Worm (Caenorhabditis elegans) whole organism, L1 larva: ENCODE results near the gene K05F6.8.
"Not testable (repeated sequence)": the region's sequence is repeated elsewhere in the genome, so short reads cannot be mapped to it uniquely, and the experiment has no call there.

ENCODE experiments used
- C16A3.4 ChIP-seq: fragments of 150-350 bp; optimal IDR thresholded peaks from 2 replicates; lab custom pipeline; 2014; ENCODE audit warnings: missing biosample characterization, missing genetic modification characterization
- aha-1 ChIP-seq: fragments of 150-350 bp; optimal IDR thresholded peaks from 2 replicates; lab custom pipeline; 2014; ENCODE audit warnings: missing biosample characterization, missing genetic modification characterization
- aly-2 ChIP-seq: fragments of 150-350 bp; optimal IDR thresholded peaks from 2 replicates; lab custom pipeline; 2014; ENCODE audit warnings: missing biosample characterization, missing genetic modification characterization
- ceh-8 ChIP-seq: fragments of 200-800 bp; sonication (Bioruptor generic); optimal IDR thresholded peaks from 2 replicates; lab custom pipeline; 2018; ENCODE audit warnings: mild to moderate bottlenecking, missing genetic modification characterization, moderate library complexity, missing compliant biosample characterization
- ceh-88 ChIP-seq: fragments of 200-800 bp; sonication (Bioruptor generic); IDR thresholded peaks from 2 replicates; pipeline ENCODE4 v1.3.6; 2022; ENCODE audit warnings: missing genetic modification characterization, missing compliant biosample characterization
- dpl-1 ChIP-seq, 3 experiments: fragments of 150-350 bp in 2 of 3; sonication (generic microtip) in 1 of 3; optimal IDR thresholded peaks; 2 replicates each; lab custom pipeline; 2014 to 2017; ENCODE audit warnings: missing biosample characterization in 3 of 3, missing genetic modification characterization in 3 of 3, missing genetic modification reagents in 3 of 3
- efl-1 ChIP-seq, 4 experiments: fragments of 150-350 bp; optimal IDR thresholded peaks in 3 of 4; peaks in 1 of 4; 1 replicate in 1 of 4; 2 replicates in 3 of 4; lab custom pipeline; 2014; ENCODE audit warnings: missing biosample characterization in 2 of 4, missing genetic modification characterization in 2 of 4, missing genetic modification reagents in 2 of 4
- efl-3 ChIP-seq: fragments of 200-800 bp; sonication (Bioruptor generic); optimal IDR thresholded peaks from 2 replicates; lab custom pipeline; 2018; ENCODE audit warnings: mild to moderate bottlenecking, missing genetic modification characterization, missing compliant biosample characterization
- egl-13 ChIP-seq: sonication (generic microtip); optimal IDR thresholded peaks from 2 replicates; lab custom pipeline; 2016; ENCODE audit warnings: missing genotype, missing genetic modification reagents, missing genetic modification characterization, missing compliant biosample characterization
- elt-2 ChIP-seq: sonication (generic microtip); optimal IDR thresholded peaks from 2 replicates; lab custom pipeline; 2016; ENCODE audit warnings: missing genetic modification characterization, mild to moderate bottlenecking, inconsistent platforms, missing compliant biosample characterization, missing genetic modification reagents
- elt-3 ChIP-seq, 6 experiments: fragments of 150-350 bp in 1 of 6; sonication (generic microtip); optimal IDR thresholded peaks; 2 replicates each; lab custom pipeline; 2017 to 2018; ENCODE audit warnings: missing biosample characterization in 6 of 6, missing genetic modification characterization in 6 of 6, inconsistent platforms in 1 of 6
- fkh-4 ChIP-seq: sonication (generic microtip); optimal IDR thresholded peaks from 2 replicates; lab custom pipeline; 2016; ENCODE audit warnings: missing compliant biosample characterization, missing genetic modification characterization, borderline replicate concordance
- hlh-4 ChIP-seq: sonication (generic microtip); optimal IDR thresholded peaks from 2 replicates; lab custom pipeline; 2016; ENCODE audit warnings: mild to moderate bottlenecking, missing genetic modification characterization, missing compliant biosample characterization
- hpl-2 ChIP-seq: fragments of 150-350 bp; optimal IDR thresholded peaks from 2 replicates; lab custom pipeline; 2014; ENCODE audit warnings: missing biosample characterization, missing genetic modification reagents, missing genetic modification characterization
- isw-1 ChIP-seq: fragments of 200-800 bp; sonication (Bioruptor generic); IDR thresholded peaks from 2 replicates; pipeline ENCODE4 v1.3.6; 2022; ENCODE audit warnings: missing genetic modification characterization, missing compliant biosample characterization
- lin-15B ChIP-seq: fragments of 150-350 bp; sonication (generic microtip); optimal IDR thresholded peaks from 3 replicates; lab custom pipeline; 2014; ENCODE audit warnings: missing biosample characterization, missing genetic modification characterization
- lsy-2 ChIP-seq, 2 experiments: fragments of 150-350 bp; optimal IDR thresholded peaks; 2 replicates each; lab custom pipeline; 2014; ENCODE audit warnings: missing biosample characterization in 2 of 2, missing genetic modification characterization in 2 of 2
- nhr-19 ChIP-seq: fragments of 200-800 bp; sonication (Bioruptor generic); conservative IDR thresholded peaks from 2 replicates; pipeline ENCODE4 v1.3.6; 2022; ENCODE audit warnings: missing genetic modification characterization, missing compliant biosample characterization
- nhr-20 ChIP-seq: sonication (generic microtip); optimal IDR thresholded peaks from 2 replicates; lab custom pipeline; 2016; ENCODE audit warnings: mild to moderate bottlenecking, missing genetic modification characterization, missing compliant biosample characterization
- nhr-47 ChIP-seq: sonication (generic microtip); optimal IDR thresholded peaks from 2 replicates; lab custom pipeline; 2016; ENCODE audit warnings: mild to moderate bottlenecking, missing genetic modification characterization, moderate library complexity, missing compliant biosample characterization
- nhr-71 ChIP-seq: sonication (generic microtip); optimal IDR thresholded peaks from 2 replicates; lab custom pipeline; 2016; ENCODE audit warnings: mild to moderate bottlenecking, missing genetic modification characterization, moderate library complexity, missing compliant biosample characterization
- rnt-1 ChIP-seq: sonication (generic microtip); optimal IDR thresholded peaks from 2 replicates; lab custom pipeline; 2016; ENCODE audit warnings: mild to moderate bottlenecking, missing genetic modification characterization, moderate library complexity, missing compliant biosample characterization
- skn-1 ChIP-seq: fragments of 150-350 bp; optimal IDR thresholded peaks from 2 replicates; lab custom pipeline; 2014; ENCODE audit warnings: missing biosample characterization, missing genetic modification characterization
- snpc-4 ChIP-seq: fragments of 150-350 bp; optimal IDR thresholded peaks from 2 replicates; lab custom pipeline; 2014; ENCODE audit warnings: missing biosample characterization, missing genetic modification characterization
- snu-23 ChIP-seq: sonication (generic microtip); optimal IDR thresholded peaks from 2 replicates; lab custom pipeline; 2016; ENCODE audit warnings: missing genetic modification characterization, missing compliant biosample characterization
- sup-37 ChIP-seq: fragments of 200-800 bp; sonication (Bioruptor generic); optimal IDR thresholded peaks from 2 replicates; lab custom pipeline; 2018; ENCODE audit warnings: mild to moderate bottlenecking, missing genetic modification characterization, missing compliant biosample characterization
- tlp-1 ChIP-seq: fragments of 150-350 bp; optimal IDR thresholded peaks from 2 replicates; lab custom pipeline; 2014; ENCODE audit warnings: missing biosample characterization, missing genetic modification characterization
- unc-62 ChIP-seq: fragments of 150-350 bp; optimal IDR thresholded peaks from 2 replicates; lab custom pipeline; 2014; ENCODE audit warnings: missing biosample characterization, missing genetic modification reagents, missing genetic modification characterization
- unc-86 ChIP-seq: sonication (generic microtip); optimal IDR thresholded peaks from 2 replicates; lab custom pipeline; 2016; ENCODE audit warnings: missing genetic modification characterization, missing compliant biosample characterization
- zag-1 ChIP-seq: fragments of 150-350 bp; optimal IDR thresholded peaks from 2 replicates; lab custom pipeline; 2014; ENCODE audit warnings: missing biosample characterization, missing genetic modification characterization
- ztf-11 ChIP-seq, 2 experiments: sonication (generic microtip); optimal IDR thresholded peaks; 2 replicates each; lab custom pipeline; 2016 to 2017; ENCODE audit warnings: missing genetic modification characterization in 2 of 2, missing biosample characterization in 1 of 2, missing compliant biosample characterization in 1 of 2

The K05F6.8 gene

ce11 chrII:1571032-1571431, 3.5 kb upstream of the K05F6.8 start, which contains the start of gene fbxb-46:
Gene fbxb-46, minus strand, starts transcription at chrII:1571132.
- no peak for TF ChIP-seq hlh-4

- TF ChIP-seq zag-1 (tag; lab: Kevin White, UChicago) (no peak), ceh-88 (GFP tag; lab: Robert Waterston, UW) (no peak), nhr-20 (tag; lab: Kevin White, UChicago) (no peak)
Observed at ce11 chrII:1568214-1568613, 668 bp upstream of the K05F6.8 start, which contains the start of gene fbxb-49. Gene fbxb-49, plus strand, starts transcription at chrII:1568514.

DNA sequence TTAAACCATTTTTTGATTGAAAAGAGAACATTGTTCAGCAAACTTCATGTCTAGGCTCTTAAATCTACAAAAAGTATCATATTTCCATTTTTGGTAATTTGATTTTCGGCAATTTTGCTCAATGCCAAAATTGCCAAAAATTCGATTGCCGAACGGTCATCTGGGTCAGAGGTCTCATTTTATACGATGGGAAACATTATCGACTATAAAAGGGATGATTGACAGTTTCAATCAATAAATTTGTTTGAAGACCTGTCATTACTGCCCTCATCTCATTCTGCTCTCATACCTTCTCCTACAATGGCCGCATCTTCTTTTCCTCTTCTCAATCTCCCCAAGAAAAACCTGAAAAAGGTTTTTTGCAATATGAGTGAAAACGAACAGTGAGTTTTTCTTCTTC, 5.7 kb downstream of the K05F6.8 start, which contains the start of gene K05F6.14:
Gene K05F6.14 (plus strand): TSS at position 301 of the 400 bp plus-strand sequence.
- TF ChIP-seq sup-37 = no peak
- no peak for TF ChIP-seq nhr-71 (tag; lab: Kevin White, UChicago)
- no peak for TF ChIP-seq aha-1 (tag; lab: Kevin White, UChicago)
- TF ChIP-seq lin-15B (tag; lab: Kevin White, UChicago) = no peak
- TF ChIP-seq tlp-1 (tag; lab: Kevin White, UChicago) = no peak
- no peak for TF ChIP-seq ztf-11 (tag; optimal IDR thresholded peaks at IDR 0.05; lab: Kevin White, UChicago)

- no peak for TF ChIP-seq efl-1 (optimal IDR thresholded peaks at IDR 0.05; lab: Kevin White, UChicago)
- TF ChIP-seq efl-1 (GFP tag; optimal IDR thresholded peaks at IDR 0.05 in 1 of 2; lab: Kevin White, UChicago) = peak in 1 of 2 experiments; percentile 91
- TF ChIP-seq C16A3.4 (tag; lab: Kevin White, UChicago) = no peak
Observed at ce11 chrII:1560839-1561238, 6.7 kb downstream of the K05F6.8 start.

ce11 chrII:1556217-1556616, 11.3 kb downstream of the K05F6.8 start, which contains the start of the genes fbxb-54 and fbxb-50:
Gene fbxb-54, minus strand, starts transcription at chrII:1556317.
Gene fbxb-50, plus strand, starts transcription at chrII:1556443.
- TF ChIP-seq fkh-4 (tag; lab: Kevin White, UChicago); nhr-47; rnt-1 (tag; lab: Kevin White, UChicago): not testable (repeated sequence)

DNA sequence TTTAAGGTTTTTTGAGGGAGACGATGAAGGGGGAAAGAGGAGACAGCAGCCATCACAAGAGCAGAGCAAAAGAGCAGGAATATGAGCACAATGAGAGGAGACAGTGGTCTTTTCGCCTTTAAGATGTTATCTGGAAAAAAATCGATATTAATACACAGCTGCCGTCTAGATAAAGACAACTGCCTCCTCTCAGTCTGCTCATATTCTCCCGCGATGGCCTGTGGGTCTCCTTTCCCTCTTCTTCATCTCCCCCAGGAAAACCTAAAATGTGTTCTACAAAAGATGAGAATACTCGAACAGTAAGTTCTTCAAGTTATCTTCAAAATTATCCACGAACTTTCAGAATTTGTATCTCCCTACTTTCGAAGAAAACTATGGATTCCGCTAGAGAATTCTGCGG, 17.0 kb downstream of the K05F6.8 start, which contains the start of the genes fbxb-52 and fbxb-51:
Gene fbxb-52 (minus strand): TSS at position 101 of the 400 bp plus-strand sequence.
Gene fbxb-51 (plus strand): TSS at position 212 of the 400 bp plus-strand sequence.
- no peak for TF ChIP-seq elt-2
- TF ChIP-seq egl-13 (tag; lab: Kevin White, UChicago) = no peak
- no peak for TF ChIP-seq efl-3 (GFP tag; lab: Kevin White, UChicago)
- TF ChIP-seq snpc-4 (tag; lab: Kevin White, UChicago) = no peak
- TF ChIP-seq nhr-19 (GFP tag; lab: Robert Waterston, UW) = no peak
- no peak for TF ChIP-seq ceh-8 (GFP tag; lab: Kevin White, UChicago)
- no peak for TF ChIP-seq snu-23
- no peak for TF ChIP-seq lsy-2 (tag; optimal IDR thresholded peaks at IDR 0.05; lab: Kevin White, UChicago)
- no peak for TF ChIP-seq unc-62
- TF ChIP-seq aly-2 (tag; lab: Kevin White, UChicago) = no peak
- no peak for TF ChIP-seq elt-3 (tag; optimal IDR thresholded peaks at IDR 0.05; lab: Kevin White, UChicago)
- no peak for TF ChIP-seq nhr-71 (tag; lab: Kevin White, UChicago)
- TF ChIP-seq skn-1 = no peak
- TF ChIP-seq hpl-2 (GFP tag; lab: Kevin White, UChicago) = no peak
- TF ChIP-seq aha-1 (tag; lab: Kevin White, UChicago) = no peak
- no peak for TF ChIP-seq unc-86 (tag; lab: Kevin White, UChicago)
- no peak for TF ChIP-seq hlh-4
- no peak for TF ChIP-seq dpl-1 (GFP tag; optimal IDR thresholded peaks at IDR 0.05; lab: Kevin White, UChicago)
- no peak for TF ChIP-seq isw-1
- TF ChIP-seq, all 84 proteins: peak for 0
